Worm (Caenorhabditis elegans) whole organism, L2 larva: ENCODE data around the gene toe-2.
A peak's percentile ranks its signal among the peaks of the same experiment; 100 is the strongest.

ENCODE experiments used
- C34F6.9 ChIP-seq: fragments of 150-350 bp; optimal IDR thresholded peaks from 2 replicates; lab custom pipeline; 2014; ENCODE audit warnings: missing biosample characterization, missing genetic modification characterization
- F13H6.1 ChIP-seq: sonication (generic microtip); optimal IDR thresholded peaks from 2 replicates; lab custom pipeline; 2016; ENCODE audit warnings: missing genetic modification characterization, missing compliant biosample characterization
- R02D3.7 ChIP-seq: fragments of 150-350 bp; optimal IDR thresholded peaks from 2 replicates; lab custom pipeline; 2014; ENCODE audit warnings: missing biosample characterization, missing genetic modification characterization
- Y55F3AM.14 ChIP-seq: fragments of 200-800 bp; sonication (Bioruptor generic); optimal IDR thresholded peaks from 2 replicates; lab custom pipeline; 2018; ENCODE audit warnings: mild to moderate bottlenecking, missing genetic modification characterization, missing compliant biosample characterization
- ZK546.5 ChIP-seq: sonication (generic microtip); optimal IDR thresholded peaks from 2 replicates; lab custom pipeline; 2017; ENCODE audit warnings: missing biosample characterization, missing genetic modification characterization
- alr-1 ChIP-seq: fragments of 150-350 bp; optimal IDR thresholded peaks from 2 replicates; lab custom pipeline; 2014; ENCODE audit warnings: missing biosample characterization, missing genetic modification characterization
- blmp-1 ChIP-seq: sonication (generic microtip); optimal IDR thresholded peaks from 2 replicates; lab custom pipeline; 2017; ENCODE audit warnings: missing genetic modification characterization, mild to moderate bottlenecking, missing compliant biosample characterization, antibody characterized with exemption, moderate library complexity; ENCODE audit not compliant: insufficient read depth
- ceh-82 ChIP-seq: fragments of 150-350 bp; optimal IDR thresholded peaks from 2 replicates; lab custom pipeline; 2014; ENCODE audit warnings: missing biosample characterization, missing genetic modification characterization
- crh-2 ChIP-seq: sonication (generic microtip); optimal IDR thresholded peaks from 2 replicates; lab custom pipeline; 2017; ENCODE audit warnings: missing biosample characterization, missing genetic modification characterization
- dmd-4 ChIP-seq: sonication (generic microtip); optimal IDR thresholded peaks from 2 replicates; lab custom pipeline; 2017; ENCODE audit warnings: missing biosample characterization, missing genetic modification characterization
- fos-1 ChIP-seq: fragments of 150-350 bp; optimal IDR thresholded peaks from 2 replicates; lab custom pipeline; 2014; ENCODE audit warnings: missing biosample characterization, missing genetic modification characterization
- lin-11 ChIP-seq: fragments of 150-350 bp; sonication (generic microtip); optimal IDR thresholded peaks from 2 replicates; lab custom pipeline; 2014; ENCODE audit warnings: missing biosample characterization, missing genetic modification characterization, inconsistent platforms, mixed read lengths
- lin-13 ChIP-seq: fragments of 150-350 bp; optimal IDR thresholded peaks from 2 replicates; lab custom pipeline; 2014; ENCODE audit warnings: missing biosample characterization, missing genetic modification reagents, missing genetic modification characterization
- lsy-2 ChIP-seq, 2 experiments: fragments of 150-350 bp in 1 of 2; sonication (generic microtip) in 1 of 2; optimal IDR thresholded peaks; 2 replicates each; lab custom pipeline; 2014 to 2017; ENCODE audit warnings: missing biosample characterization in 2 of 2, missing genetic modification characterization in 2 of 2
- mab-5 ChIP-seq: fragments of 150-350 bp; optimal IDR thresholded peaks from 2 replicates; lab custom pipeline; 2014; ENCODE audit warnings: missing biosample characterization, missing genetic modification characterization
- mbf-1 ChIP-seq: sonication (generic microtip); optimal IDR thresholded peaks from 2 replicates; lab custom pipeline; 2017; ENCODE audit warnings: missing biosample characterization, missing genetic modification characterization
- mdl-1 ChIP-seq, 2 experiments: fragments of 150-350 bp in 1 of 2; sonication (generic microtip) in 1 of 2; optimal IDR thresholded peaks; 2 replicates each; lab custom pipeline; 2017; ENCODE audit warnings: missing biosample characterization in 2 of 2, missing genetic modification characterization in 2 of 2
- nhr-10 ChIP-seq: sonication (generic microtip); optimal IDR thresholded peaks from 2 replicates; lab custom pipeline; 2017; ENCODE audit warnings: missing biosample characterization, missing genetic modification characterization
- nhr-11 ChIP-seq: fragments of 150-350 bp; optimal IDR thresholded peaks from 2 replicates; lab custom pipeline; 2014; ENCODE audit warnings: missing biosample characterization, missing genetic modification characterization
- nhr-129 ChIP-seq: fragments of 150-350 bp; optimal IDR thresholded peaks from 2 replicates; lab custom pipeline; 2014; ENCODE audit warnings: missing biosample characterization, missing genetic modification characterization
- nhr-23 ChIP-seq: fragments of 150-350 bp; optimal IDR thresholded peaks from 2 replicates; lab custom pipeline; 2014; ENCODE audit warnings: missing biosample characterization, missing genetic modification reagents, missing genetic modification characterization
- nhr-25 ChIP-seq: fragments of 150-350 bp; sonication (generic microtip); optimal IDR thresholded peaks from 3 replicates; lab custom pipeline; 2014; ENCODE audit warnings: missing biosample characterization, missing genetic modification characterization
- nhr-6 ChIP-seq: fragments of 150-350 bp; optimal IDR thresholded peaks from 2 replicates; lab custom pipeline; 2014; ENCODE audit warnings: missing biosample characterization, missing genetic modification characterization
- nhr-77 ChIP-seq: fragments of 150-350 bp; optimal IDR thresholded peaks from 2 replicates; lab custom pipeline; 2014; ENCODE audit warnings: missing biosample characterization, missing genetic modification characterization
- sem-4 ChIP-seq: fragments of 150-350 bp; optimal IDR thresholded peaks from 2 replicates; lab custom pipeline; 2014; ENCODE audit warnings: missing biosample characterization, missing genetic modification reagents, missing genetic modification characterization
- skn-1 ChIP-seq: sonication (generic microtip); optimal IDR thresholded peaks from 2 replicates; lab custom pipeline; 2017; ENCODE audit warnings: missing biosample characterization, missing genetic modification characterization
- sma-9 ChIP-seq, 2 experiments: fragments of 150-350 bp in 1 of 2; sonication (generic microtip) in 1 of 2; optimal IDR thresholded peaks; 2 replicates each; lab custom pipeline; 2014 to 2016; ENCODE audit warnings: missing genetic modification characterization in 2 of 2, mild to moderate bottlenecking in 1 of 2, missing biosample characterization in 1 of 2, missing compliant biosample characterization in 1 of 2, missing genetic modification reagents in 1 of 2, moderate library complexity in 1 of 2
- unc-39 ChIP-seq: fragments of 150-350 bp; optimal IDR thresholded peaks from 2 replicates; lab custom pipeline; 2014; ENCODE audit warnings: missing biosample characterization, missing genetic modification characterization
- unc-55 ChIP-seq: fragments of 150-350 bp; sonication (generic microtip); optimal IDR thresholded peaks from 3 replicates; lab custom pipeline; 2014; ENCODE audit warnings: missing biosample characterization, missing genetic modification reagents, missing genetic modification characterization
- unc-62 ChIP-seq: fragments of 150-350 bp; optimal IDR thresholded peaks from 2 replicates; lab custom pipeline; 2014; ENCODE audit warnings: missing biosample characterization, missing genetic modification reagents, missing genetic modification characterization
- zag-1 ChIP-seq: fragments of 150-350 bp; optimal IDR thresholded peaks from 2 replicates; lab custom pipeline; 2014; ENCODE audit warnings: missing biosample characterization, missing genetic modification characterization
- ztf-1 ChIP-seq: fragments of 200-800 bp; sonication (Bioruptor generic); conservative IDR thresholded peaks from 2 replicates; pipeline ENCODE4 v1.3.6; 2022; ENCODE audit warnings: missing genetic modification characterization, missing compliant biosample characterization

Gene toe-2

ce11 chrII:6513357-6513756, 7.8 kb downstream of the toe-2 start:
- TF ChIP-seq mab-5 (tag; lab: Kevin White, UChicago): no peak
- no peak for TF ChIP-seq fos-1 (tag; lab: Kevin White, UChicago)
- TF ChIP-seq, all 48 proteins: peak for 0

- no peak for TF ChIP-seq R02D3.7 (tag; lab: Kevin White, UChicago)
- no peak for TF ChIP-seq alr-1
- TF ChIP-seq nhr-11 (tag; lab: Kevin White, UChicago): no peak
- no peak for TF ChIP-seq lsy-2 (tag; optimal IDR thresholded peaks at IDR 0.05; lab: Kevin White, UChicago)
- TF ChIP-seq C34F6.9 (tag; lab: Kevin White, UChicago): peak; percentile 35
- no peak for TF ChIP-seq nhr-6
Measured at ce11 chrII:6502826-6503225, 18.4 kb downstream of the toe-2 start, which contains the start of gene R05G9.1. R05G9.1 (plus strand) TSS chrII:6503168.

- TF ChIP-seq nhr-25 (no peak), nhr-77 (tag; lab: Kevin White, UChicago) (no peak), C34F6.9 (tag; lab: Kevin White, UChicago) (no peak), ceh-82 (no peak), nhr-10 (no peak), unc-39 (no peak), Y55F3AM.14 (GFP tag; lab: Kevin White, UChicago) (no peak), crh-2 (no peak)
- TF ChIP-seq, all 48 proteins: peak for 0
Measured at ce11 chrII:6501420-6501819, 19.8 kb downstream of the toe-2 start, which contains the start of gene R05G9.3. R05G9.3 (minus strand) TSS chrII:6501520.

ce11 chrII:6500161-6500560, 21.0 kb downstream of the toe-2 start, which contains the start of gene R05G9.5:
R05G9.5 (minus strand) TSS chrII:6500261.
- TF ChIP-seq ZK546.5 (tag; lab: Kevin White, UChicago) (no peak), unc-62 (GFP tag; lab: Kevin White, UChicago) (no peak), unc-55 (GFP tag; lab: Kevin White, UChicago) (no peak), lin-11 (tag; lab: Kevin White, UChicago) (no peak), blmp-1 (tag; lab: Kevin White, UChicago) (no peak), lin-13 (GFP tag; lab: Kevin White, UChicago) (no peak), mbf-1 (tag; lab: Kevin White, UChicago) (no peak), F13H6.1 (no peak)

ce11 chrII:6499067-6499466, 22.1 kb downstream of the toe-2 start, which contains the start of gene twk-49:
twk-49 (minus strand) TSS chrII:6499167.
- no peak for TF ChIP-seq dmd-4 (tag; lab: Kevin White, UChicago)
- TF ChIP-seq blmp-1 (tag; lab: Kevin White, UChicago): no peak
- TF ChIP-seq nhr-25: no peak
- no peak for TF ChIP-seq ztf-1
- TF ChIP-seq, all 48 proteins: peak for 0

ce11 chrII:6498609-6499008, 22.6 kb downstream of the toe-2 start:
- no peak for TF ChIP-seq ztf-1
- TF ChIP-seq sem-4 (tag; lab: Kevin White, UChicago): peak; percentile 37
- no peak for TF ChIP-seq nhr-23
- TF ChIP-seq sma-9 (GFP tag; optimal IDR thresholded peaks at IDR 0.05; lab: Kevin White, UChicago): no peak
- no peak for TF ChIP-seq sma-9 (tag; optimal IDR thresholded peaks at IDR 0.05; lab: Kevin White, UChicago)
- no peak for TF ChIP-seq mdl-1 (tag; optimal IDR thresholded peaks at IDR 0.05; lab: Kevin White, UChicago)
- no peak for TF ChIP-seq nhr-10
- TF ChIP-seq zag-1: peak; percentile 10
- TF ChIP-seq unc-62 (GFP tag; lab: Kevin White, UChicago): no peak
- TF ChIP-seq lin-13 (GFP tag; lab: Kevin White, UChicago): no peak
- no peak for TF ChIP-seq nhr-77 (tag; lab: Kevin White, UChicago)
- no peak for TF ChIP-seq lin-11 (tag; lab: Kevin White, UChicago)
- no peak for TF ChIP-seq fos-1 (tag; lab: Kevin White, UChicago)
- no peak for TF ChIP-seq unc-55 (GFP tag; lab: Kevin White, UChicago)

ce11 chrII:6497137-6497536, 24.0 kb downstream of the toe-2 start:
- no peak for TF ChIP-seq unc-39
- no peak for TF ChIP-seq nhr-77 (tag; lab: Kevin White, UChicago)
- TF ChIP-seq lin-11 (tag; lab: Kevin White, UChicago): no peak
- TF ChIP-seq lsy-2 (tag; optimal IDR thresholded peaks at IDR 0.05; lab: Kevin White, UChicago): peak in 1 of 2 experiments; percentile 22
- no peak for TF ChIP-seq crh-2
- no peak for TF ChIP-seq nhr-129
- TF ChIP-seq nhr-10: no peak
- no peak for TF ChIP-seq skn-1 (tag; lab: Kevin White, UChicago)
- TF ChIP-seq, all 48 proteins: peak for 1
